Worm (Caenorhabditis elegans): ENCODE data around the gene dve-1.

dve-1 gene

ce11 chrX:423757-424156, 9.9 kb downstream of the dve-1 start:
- no peak for TF ChIP-seq npax-4 (tag; optimal IDR thresholded peaks at IDR 0.05)
- TF ChIP-seq ceh-19 (GFP tag; optimal IDR thresholded peaks at IDR 0.05), result no peak
- TF ChIP-seq fkh-6 (tag; optimal IDR thresholded peaks at IDR 0.05), result no peak
- no peak for TF ChIP-seq dve-1 (tag; optimal IDR thresholded peaks at IDR 0.05)
- TF ChIP-seq C38D4.7 (GFP tag; optimal IDR thresholded peaks at IDR 0.05), result no peak
- TF ChIP-seq ets-4 (tag; optimal IDR thresholded peaks at IDR 0.05), result no peak
- TF ChIP-seq che-1 (tag; optimal IDR thresholded peaks at IDR 0.05), result no peak
- TF ChIP-seq gmeb-2 (tag; optimal IDR thresholded peaks at IDR 0.05), result no peak
- no peak for TF ChIP-seq eyg-1 (tag; optimal IDR thresholded peaks at IDR 0.05)
- TF ChIP-seq rnt-1 (tag; optimal IDR thresholded peaks at IDR 0.05), result no peak
- no peak for TF ChIP-seq lim-6 (tag; optimal IDR thresholded peaks at IDR 0.05)
- TF ChIP-seq ceh-6 (GFP tag; optimal IDR thresholded peaks at IDR 0.05), result no peak
- TF ChIP-seq madf-2 (tag; optimal IDR thresholded peaks at IDR 0.05), result no peak
- no peak for TF ChIP-seq ceh-24 (tag; optimal IDR thresholded peaks at IDR 0.05)

ce11 chrX:421785-422657, 11.6 kb downstream of the dve-1 start:
- TF ChIP-seq hlh-8 (tag; optimal IDR thresholded peaks at IDR 0.05) (no peak), ceh-31 (tag; optimal IDR thresholded peaks at IDR 0.05) (no peak), hlh-6 (tag; optimal IDR thresholded peaks at IDR 0.05) (peak; percentile 5), ceh-2 (tag; optimal IDR thresholded peaks at IDR 0.05) (no peak), C08G9.2 (tag; optimal IDR thresholded peaks at IDR 0.05) (peak; percentile 15), pqm-1 (tag; optimal IDR thresholded peaks at IDR 0.05) (no peak), T23F11.4 (GFP tag; optimal IDR thresholded peaks at IDR 0.05) (no peak), ceh-18 (tag; optimal IDR thresholded peaks at IDR 0.05) (no peak)

ce11 chrX:421407-421784, 12.2 kb downstream of the dve-1 start, which contains the start of gene col-19:
Gene col-19, plus strand, starts transcription at chrX:421707.
- TF ChIP-seq gmeb-2 (tag; optimal IDR thresholded peaks at IDR 0.05), result no peak

- TF ChIP-seq sox-4 (tag; optimal IDR thresholded peaks at IDR 0.05), result peak; percentile 86
- TF ChIP-seq ama-1 (optimal IDR thresholded peaks at IDR 0.05), result no peak
- peak; percentile 88 for TF ChIP-seq fkh-6 (tag; optimal IDR thresholded peaks at IDR 0.05)
- TF ChIP-seq ceh-18 (tag; optimal IDR thresholded peaks at IDR 0.05), result peak; percentile 96
- TF ChIP-seq elt-2 (tag; optimal IDR thresholded peaks at IDR 0.05), result peak; percentile 93
- peak; percentile 89 for TF ChIP-seq ceh-19 (GFP tag; optimal IDR thresholded peaks at IDR 0.05)
- TF ChIP-seq ztf-16 (tag; optimal IDR thresholded peaks at IDR 0.05), result peak; percentile 84
- TF ChIP-seq tbx-2 (tag; optimal IDR thresholded peaks at IDR 0.05), result peak; percentile 86
- peak; percentile 75 for TF ChIP-seq Y22D7AL.16 (tag; optimal IDR thresholded peaks at IDR 0.05)
- peak; percentile 39 for TF ChIP-seq hlh-30 (tag; optimal IDR thresholded peaks at IDR 0.05; ENCODE audit: insufficient read depth)
- TF ChIP-seq ref-2 (tag; optimal IDR thresholded peaks at IDR 0.05), result peak; percentile 85
- no peak for TF ChIP-seq pha-4 (tag; optimal IDR thresholded peaks at IDR 0.05)
- TF ChIP-seq unc-42 (tag; optimal IDR thresholded peaks at IDR 0.05), result peak; percentile 76
- TF ChIP-seq nhr-11 (tag; optimal IDR thresholded peaks at IDR 0.05), result no peak
- TF ChIP-seq ceh-34 (tag; optimal IDR thresholded peaks at IDR 0.05), result peak; percentile 95
- TF ChIP-seq syd-9 (tag; optimal IDR thresholded peaks at IDR 0.05), result peak; percentile 90
- TF ChIP-seq K02D7.2 (tag; optimal IDR thresholded peaks at IDR 0.05), result peak; percentile 59
- peak; percentile 89 for TF ChIP-seq ceh-6 (GFP tag; optimal IDR thresholded peaks at IDR 0.05)
- TF ChIP-seq ets-4 (tag; optimal IDR thresholded peaks at IDR 0.05), result peak; percentile 57
- TF ChIP-seq unc-3 (GFP tag; conservative IDR thresholded peaks at IDR 0.05), result peak; percentile 86
- TF ChIP-seq unc-3 (tag; optimal IDR thresholded peaks at IDR 0.05), result peak; percentile 75
- TF ChIP-seq madf-2 (tag; optimal IDR thresholded peaks at IDR 0.05), result peak; percentile 92
- peak; percentile 87 for TF ChIP-seq dmd-4 (tag; optimal IDR thresholded peaks at IDR 0.05; ENCODE audit: borderline replicate concordance)
- TF ChIP-seq tbx-7 (tag; optimal IDR thresholded peaks at IDR 0.05), result peak; percentile 43
- peak; percentile 77 for TF ChIP-seq T23F11.4 (GFP tag; optimal IDR thresholded peaks at IDR 0.05)
- peak; percentile 83 for TF ChIP-seq nhr-232 (tag; optimal IDR thresholded peaks at IDR 0.05)
- peak; percentile 1 for TF ChIP-seq unc-55 (GFP tag; optimal IDR thresholded peaks at IDR 0.05)
- TF ChIP-seq C38D4.7 (GFP tag; optimal IDR thresholded peaks at IDR 0.05), result peak; percentile 84
- no peak for TF ChIP-seq elt-4 (tag; optimal IDR thresholded peaks at IDR 0.05)
- peak; percentile 48 for TF ChIP-seq odd-2 (tag; optimal IDR thresholded peaks at IDR 0.05)
- peak; percentile 79 for TF ChIP-seq ceh-9 (tag; optimal IDR thresholded peaks at IDR 0.05)
Observed at ce11 chrX:410073-410572, 23.5 kb downstream of the dve-1 start.
